Fruit fly (Drosophila melanogaster): Measurements from ENCODE around the gene CG32023.
A peak's percentile ranks its signal among the peaks of the same experiment; 100 is the strongest.

Gene CG32023

dm6 chr3L:8767876-8768275, 36.1 kb downstream of the CG32023 start (continued):
- TF ChIP-seq CG6163 (GFP tag; IDR thresholded peaks at IDR 0.05): peak; percentile 65
- peak; percentile 72 for TF ChIP-seq Ets96B (tag; optimal IDR thresholded peaks at IDR 0.05)
- peak; percentile 70 for TF ChIP-seq esn (GFP tag; optimal IDR thresholded peaks at IDR 0.05)
- peak; percentile 72 for TF ChIP-seq CG6808 (GFP tag; optimal IDR thresholded peaks at IDR 0.05)
- TF ChIP-seq topi (GFP tag; optimal IDR thresholded peaks at IDR 0.05): peak; percentile 69
- TF ChIP-seq Hr4 (GFP tag; optimal IDR thresholded peaks at IDR 0.05): peak; percentile 77
- peak; percentile 74 for TF ChIP-seq CG8119 (GFP tag; IDR thresholded peaks at IDR 0.05)
- TF ChIP-seq CG7368 (GFP tag; optimal IDR thresholded peaks at IDR 0.05): peak; percentile 58

- peak; percentile 99 for TF ChIP-seq svp (GFP tag)
- TF ChIP-seq achi (GFP tag; optimal IDR thresholded peaks at IDR 0.05): peak; percentile 96
- TF ChIP-seq lz (GFP tag; optimal IDR thresholded peaks at IDR 0.05): peak; percentile 99
- TF ChIP-seq CG3032 (tag; optimal IDR thresholded peaks at IDR 0.05): peak; percentile 99
- peak; percentile 94 for TF ChIP-seq CG3919 (GFP tag; optimal IDR thresholded peaks at IDR 0.05)
- TF ChIP-seq Ets96B (tag; optimal IDR thresholded peaks at IDR 0.05): peak; percentile 95
- TF ChIP-seq ss (GFP tag; optimal IDR thresholded peaks at IDR 0.05): peak; percentile 94 to 98
- peak; percentile 80 for TF ChIP-seq CG9139 (GFP tag; optimal IDR thresholded peaks at IDR 0.05)
- TF ChIP-seq CG32006 (GFP tag; optimal IDR thresholded peaks at IDR 0.05): peak; percentile 97
- peak; percentile 98 for TF ChIP-seq Ets21C (GFP tag; optimal IDR thresholded peaks at IDR 0.05)
- TF ChIP-seq CG11902 (GFP tag; optimal IDR thresholded peaks at IDR 0.05): peak; percentile 98
- peak; percentile 98 for TF ChIP-seq topi (GFP tag; optimal IDR thresholded peaks at IDR 0.05)
- TF ChIP-seq CG6163 (GFP tag; IDR thresholded peaks at IDR 0.05): peak; percentile 94
- peak; percentile 97 for TF ChIP-seq Gug (GFP tag; IDR thresholded peaks at IDR 0.05)
- peak; percentile 87 for TF ChIP-seq Lpt (GFP tag; optimal IDR thresholded peaks at IDR 0.05)
- TF ChIP-seq Sox14 (GFP tag; optimal IDR thresholded peaks at IDR 0.05): peak; percentile 99
- peak; percentile 99 for TF ChIP-seq Eip78C (GFP tag)
- TF ChIP-seq Sox15 (GFP tag; optimal IDR thresholded peaks at IDR 0.05): peak; percentile 99
- TF ChIP-seq CG11294 (GFP tag; IDR thresholded peaks at IDR 0.05): peak; percentile 95
- peak; percentile 94 for TF ChIP-seq vri (GFP tag; optimal IDR thresholded peaks at IDR 0.05)
- peak; percentile 99 for TF ChIP-seq cyc (GFP tag; optimal IDR thresholded peaks at IDR 0.05)
- peak; percentile 98 for TF ChIP-seq Sox102F (GFP tag; optimal IDR thresholded peaks at IDR 0.05)
- peak; percentile 93 for TF ChIP-seq CG10669 (GFP tag; optimal IDR thresholded peaks at IDR 0.05)
- TF ChIP-seq Eip75B (GFP tag; optimal IDR thresholded peaks at IDR 0.05): peak; percentile 97
- peak; percentile 99 for TF ChIP-seq acj6 (GFP tag; optimal IDR thresholded peaks at IDR 0.05)
- peak; percentile 98 for TF ChIP-seq CG10631 (GFP tag; optimal IDR thresholded peaks at IDR 0.05)
- peak; percentile 88 for TF ChIP-seq CG16779 (tag; optimal IDR thresholded peaks at IDR 0.05)
- TF ChIP-seq pdm3 (GFP tag; optimal IDR thresholded peaks at IDR 0.05): peak; percentile 97
- peak; percentile 97 for TF ChIP-seq CG11762 (GFP tag; optimal IDR thresholded peaks at IDR 0.05; ENCODE audit: insufficient read depth)
- peak; percentile 96 for TF ChIP-seq dac (GFP tag; optimal IDR thresholded peaks at IDR 0.05)
- peak; percentile 97 for TF ChIP-seq CG7368 (GFP tag; optimal IDR thresholded peaks at IDR 0.05)
- TF ChIP-seq OdsH (GFP tag; optimal IDR thresholded peaks at IDR 0.05): peak; percentile 99
- TF ChIP-seq fd59A (GFP tag; optimal IDR thresholded peaks at IDR 0.05): peak; percentile 99
- TF ChIP-seq Smox (GFP tag; optimal IDR thresholded peaks at IDR 0.05): peak; percentile 99
- TF ChIP-seq CG6792 (GFP tag; optimal IDR thresholded peaks at IDR 0.05): peak; percentile 98
- TF ChIP-seq Hr39 (GFP tag; optimal IDR thresholded peaks at IDR 0.05): peak; percentile 99
- TF ChIP-seq CG15336 (GFP tag; IDR thresholded peaks at IDR 0.05): peak; percentile 94
- peak; percentile 94 for TF ChIP-seq Blimp-1 (GFP tag; optimal IDR thresholded peaks at IDR 0.05)
- TF ChIP-seq Hr38 (GFP tag; optimal IDR thresholded peaks at IDR 0.05): peak; percentile 39
- TF ChIP-seq CG8632 (GFP tag; optimal IDR thresholded peaks at IDR 0.05): peak; percentile 98
- peak; percentile 97 for TF ChIP-seq Hr4 (GFP tag; optimal IDR thresholded peaks at IDR 0.05)
- TF ChIP-seq CG8319 (GFP tag; optimal IDR thresholded peaks at IDR 0.05): peak; percentile 94
- peak; percentile 95 for TF ChIP-seq CG8119 (GFP tag; IDR thresholded peaks at IDR 0.05)
- TF ChIP-seq CG4318 (GFP tag; optimal IDR thresholded peaks at IDR 0.05): peak; percentile 95
- TF ChIP-seq Eip93F (GFP tag; optimal IDR thresholded peaks at IDR 0.05): peak; percentile 90
- TF ChIP-seq spab (GFP tag; optimal IDR thresholded peaks at IDR 0.05): peak; percentile 94
- TF ChIP-seq fd85E (GFP tag; optimal IDR thresholded peaks at IDR 0.05): peak; percentile 95
Measured at dm6 chr3L:8765969-8766538, 37.9 kb downstream of the CG32023 start.
